Fruit fly (Drosophila melanogaster): ENCODE measurements around the gene Sfp24C1.

The Sfp24C1 gene

DNA sequence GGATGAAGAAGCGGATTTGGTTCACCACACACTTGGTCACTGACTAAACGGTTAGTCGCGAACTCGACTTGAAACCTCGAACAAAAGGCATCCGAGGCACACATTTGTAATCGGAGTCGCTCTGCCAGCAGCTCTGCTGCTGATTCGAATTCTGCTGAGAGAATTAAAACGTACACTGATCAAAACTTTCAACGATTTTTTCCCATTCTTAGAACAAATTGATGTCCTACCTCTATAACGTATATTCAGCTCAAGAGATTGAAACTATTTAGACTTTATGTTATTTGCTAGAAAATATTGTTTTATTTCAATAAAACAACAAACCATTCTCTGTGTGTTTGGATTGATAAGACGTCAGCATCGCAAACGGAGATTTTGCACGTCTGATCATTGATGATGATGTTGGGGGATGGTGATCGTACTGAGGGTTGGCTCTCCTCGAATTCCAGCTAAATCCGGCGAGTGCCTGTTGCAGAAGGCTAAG, 5.0 kb downstream of the Sfp24C1 start, which contains the start of gene CG31778 (continued):
- no peak for TF ChIP-seq CG7271 (tag; optimal IDR thresholded peaks at IDR 0.05)
- peak; percentile 35 for TF ChIP-seq CG12769 (tag; optimal IDR thresholded peaks at IDR 0.05)
- no peak for TF ChIP-seq Mrtf (GFP tag; IDR thresholded peaks at IDR 0.05)
- TF ChIP-seq CTCF (GFP tag; optimal IDR thresholded peaks at IDR 0.05): no peak
- TF ChIP-seq wek (GFP tag; optimal IDR thresholded peaks at IDR 0.05): no peak
- TF ChIP-seq Med (GFP tag): peak; percentile 72
- TF ChIP-seq CG2120 (GFP tag; optimal IDR thresholded peaks at IDR 0.05): peak; percentile 56
- no peak for TF ChIP-seq gt (GFP tag; IDR thresholded peaks at IDR 0.05)
- no peak for TF ChIP-seq schlank (tag; optimal IDR thresholded peaks at IDR 0.05)
- TF ChIP-seq CG10543 (GFP tag; optimal IDR thresholded peaks at IDR 0.05): peak; percentile 0
- peak; percentile 22 for TF ChIP-seq Fer1 (GFP tag; optimal IDR thresholded peaks at IDR 0.05)
- TF ChIP-seq CG13123 (GFP tag; optimal IDR thresholded peaks at IDR 0.05): no peak
- TF ChIP-seq H2.0 (GFP tag; IDR thresholded peaks at IDR 0.05): 0 out of 2 replicates have a peak, but pooled peaks have one; percentile 19
- TF ChIP-seq prd (optimal IDR thresholded peaks at IDR 0.05): no peak
- 0 out of 3 replicates have a peak, but pooled peaks have one; percentile 11 for TF ChIP-seq prd (GFP tag; IDR thresholded peaks at IDR 0.05)
- no peak for TF ChIP-seq Side (GFP tag; optimal IDR thresholded peaks at IDR 0.05)
- peak; percentile 10 for TF ChIP-seq lilli (GFP tag; optimal IDR thresholded peaks at IDR 0.05)
- peak; percentile 41 for TF ChIP-seq CG2678 (tag; optimal IDR thresholded peaks at IDR 0.05)
- no peak for TF ChIP-seq CG1233 (GFP tag; optimal IDR thresholded peaks at IDR 0.05)
- TF ChIP-seq slp2 (GFP tag; optimal IDR thresholded peaks at IDR 0.05): no peak
- TF ChIP-seq Sin3A (optimal IDR thresholded peaks at IDR 0.05): no peak
- TF ChIP-seq CG34376 (GFP tag; optimal IDR thresholded peaks at IDR 0.05): peak; percentile 55
- no peak for TF ChIP-seq CG10366 (GFP tag; IDR thresholded peaks at IDR 0.05)
- no peak for TF ChIP-seq rib (GFP tag; IDR thresholded peaks at IDR 0.05)
- no peak for TF ChIP-seq CG13287 (GFP tag; IDR thresholded peaks at IDR 0.05; ENCODE audit: partially characterized antibody)
- TF ChIP-seq Drgx (GFP tag; IDR thresholded peaks at IDR 0.05): peak; percentile 71
- TF ChIP-seq danr (GFP tag; IDR thresholded peaks at IDR 0.05): peak; percentile 22; the same call in 1 of the 2 replicates
- peak; percentile 12 for TF ChIP-seq Hmr (GFP tag; optimal IDR thresholded peaks at IDR 0.05)
- TF ChIP-seq her (GFP tag; optimal IDR thresholded peaks at IDR 0.05): no peak
- TF ChIP-seq CG18599 (GFP tag; optimal IDR thresholded peaks at IDR 0.05): peak; percentile 60
- peak; percentile 5 for TF ChIP-seq CG15514 (GFP tag; optimal IDR thresholded peaks at IDR 0.05)
- peak; percentile 62 for TF ChIP-seq Rfx (GFP tag; IDR thresholded peaks at IDR 0.05)
- no peak for TF ChIP-seq odd (GFP tag; optimal IDR thresholded peaks at IDR 0.05)
- TF ChIP-seq corto (GFP tag; optimal IDR thresholded peaks at IDR 0.05): peak; percentile 49
- peak; percentile 20 for TF ChIP-seq sug (tag; optimal IDR thresholded peaks at IDR 0.05)
- TF ChIP-seq dmrt99B (tag; optimal IDR thresholded peaks at IDR 0.05): no peak
- peak; percentile 46 for TF ChIP-seq gem (tag; optimal IDR thresholded peaks at IDR 0.05)
- no peak for TF ChIP-seq Dll (GFP tag; IDR thresholded peaks at IDR 0.05; ENCODE audit: partially characterized antibody)
- no peak for TF ChIP-seq CG8290 (GFP tag; optimal IDR thresholded peaks at IDR 0.05)
- peak in 1 of 2 experiments; percentile 36 for TF ChIP-seq CG8290 (tag; optimal IDR thresholded peaks at IDR 0.05)
- peak; percentile 26 for TF ChIP-seq lab (GFP tag; optimal IDR thresholded peaks at IDR 0.05)
- no peak for TF ChIP-seq ro (GFP tag; IDR thresholded peaks at IDR 0.05)
- peak; percentile 2 for TF ChIP-seq CG15269 (tag; optimal IDR thresholded peaks at IDR 0.05)
- TF ChIP-seq unpg (GFP tag; optimal IDR thresholded peaks at IDR 0.05): no peak
